Worm (Caenorhabditis elegans): ENCODE results near the gene C16E9.1.

The C16E9.1 gene

DNA sequence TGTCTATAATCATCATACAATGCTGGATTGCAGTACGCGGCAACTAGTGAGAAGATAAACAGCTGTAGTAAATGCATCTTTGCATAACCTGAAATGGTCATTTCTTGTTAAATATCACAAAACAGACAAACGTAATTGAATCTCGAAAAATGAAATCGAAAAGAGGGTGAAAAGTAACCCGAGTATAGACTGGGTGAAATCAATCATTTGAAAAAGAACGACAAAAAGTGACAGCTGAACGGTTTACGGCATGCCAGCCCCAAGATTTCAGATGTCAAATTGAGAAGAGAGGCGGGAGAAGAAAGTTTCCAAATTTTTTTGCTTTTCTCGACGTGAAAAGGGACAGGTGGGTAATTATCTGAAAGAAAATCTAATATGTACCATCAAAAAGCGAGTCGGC, 40.2 kb upstream of the C16E9.1 start, which contains the start of gene F14B8.4:
TSS of gene F14B8.4 (minus strand) at position 101 of the 400 bp plus-strand sequence.
- TF ChIP-seq F33H1.4 (GFP tag; IDR thresholded peaks at IDR 0.05) (no peak), mes-4 (tag; optimal IDR thresholded peaks at IDR 0.05) (no peak), F39B2.1 (GFP tag; IDR thresholded peaks at IDR 0.05) (no peak), lin-54 (GFP tag; optimal IDR thresholded peaks at IDR 0.05) (no peak), lin-35 (GFP tag; optimal IDR thresholded peaks at IDR 0.05) (no peak), somi-1 (GFP tag; optimal IDR thresholded peaks at IDR 0.05) (no peak), B0035.1 (tag; optimal IDR thresholded peaks at IDR 0.05) (no peak), B0019.2 (GFP tag; conservative IDR thresholded peaks at IDR 0.05) (no peak), aptf-2 (GFP tag; conservative IDR thresholded peaks at IDR 0.05) (no peak), atf-7 (tag; optimal IDR thresholded peaks at IDR 0.05) (no peak), hlh-26 (GFP tag; conservative IDR thresholded peaks at IDR 0.05) (no peak), F37B4.10 (GFP tag; IDR thresholded peaks at IDR 0.05) (no peak), ZK185.1 (tag; optimal IDR thresholded peaks at IDR 0.05; ENCODE audit: poor library complexity, severe bottlenecking) (no peak), attf-3 (GFP tag; conservative IDR thresholded peaks at IDR 0.05) (no peak), tbp1 (GFP tag; optimal IDR thresholded peaks at IDR 0.05) (no peak)

DNA sequence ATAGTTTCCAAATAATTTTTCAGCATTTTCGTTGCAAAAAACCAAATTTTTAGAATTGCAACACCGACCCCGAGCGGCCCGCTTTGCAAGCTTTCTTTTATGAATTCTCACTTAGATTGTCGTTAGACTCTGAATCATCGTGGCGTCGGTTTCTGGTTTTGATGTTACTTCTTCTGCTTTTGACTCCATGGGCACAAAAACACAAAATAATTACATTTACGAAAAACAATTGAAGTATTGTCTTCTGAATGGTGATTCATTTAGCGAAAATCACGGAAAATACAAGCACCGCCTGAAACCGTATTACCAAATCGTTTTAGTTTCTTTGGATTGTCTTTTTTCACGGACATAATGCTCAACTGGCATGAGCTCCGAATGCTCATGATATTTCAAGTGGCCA, 38.9 kb upstream of the C16E9.1 start, which contains the start of gene pes-23:
TSS of gene pes-23 (plus strand) at position 301 of the 400 bp plus-strand sequence.
- no peak for TF ChIP-seq rec-8 (tag; optimal IDR thresholded peaks at IDR 0.05)
- no peak for TF ChIP-seq ztf-26 (tag; optimal IDR thresholded peaks at IDR 0.05)
- no peak for TF ChIP-seq mcd-1 (GFP tag; IDR thresholded peaks at IDR 0.05)
- TF ChIP-seq aptf-2 (GFP tag; conservative IDR thresholded peaks at IDR 0.05): no peak
- no peak for TF ChIP-seq sea-2 (GFP tag; IDR thresholded peaks at IDR 0.05)
- no peak for TF ChIP-seq bed-1 (GFP tag; IDR thresholded peaks at IDR 0.05)
- TF ChIP-seq madf-10 (tag; optimal IDR thresholded peaks at IDR 0.05): no peak
- no peak for TF ChIP-seq hlh-26 (GFP tag; conservative IDR thresholded peaks at IDR 0.05)
- TF ChIP-seq sptf-2 (GFP tag; optimal IDR thresholded peaks at IDR 0.05): no peak
- no peak for TF ChIP-seq sdz-38 (tag; optimal IDR thresholded peaks at IDR 0.05)
- no peak for TF ChIP-seq cebp-1 (GFP tag; IDR thresholded peaks at IDR 0.05)
- TF ChIP-seq cebp-1 (tag; optimal IDR thresholded peaks at IDR 0.05): no peak
- no peak for TF ChIP-seq F37B4.10 (GFP tag; IDR thresholded peaks at IDR 0.05)
- TF ChIP-seq ekl-4 (GFP tag; IDR thresholded peaks at IDR 0.05): no peak
- TF ChIP-seq D2030.7 (GFP tag; IDR thresholded peaks at IDR 0.05): no peak
- no peak for TF ChIP-seq ceh-40 (GFP tag; IDR thresholded peaks at IDR 0.05)

DNA sequence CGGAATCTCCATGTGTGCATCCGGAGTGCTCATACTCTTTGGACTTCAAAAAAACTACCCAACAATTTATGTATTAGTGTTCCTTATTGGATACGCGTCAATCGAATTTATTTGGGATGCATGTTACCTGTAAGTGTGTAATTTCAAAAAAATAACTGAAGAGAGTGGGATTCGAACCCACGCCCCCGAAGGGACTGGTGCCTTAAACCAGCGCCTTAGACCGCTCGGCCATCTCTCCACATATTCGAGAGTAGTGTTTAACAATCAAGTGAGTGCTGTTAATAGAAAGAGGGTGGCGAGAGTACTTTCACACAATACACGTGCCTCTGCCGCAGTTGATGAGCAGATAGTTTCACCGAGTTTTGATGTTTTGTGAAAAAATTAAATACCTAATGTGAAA, 37.1 kb upstream of the C16E9.1 start:
- no peak for TF ChIP-seq F57A8.1 (GFP tag; optimal IDR thresholded peaks at IDR 0.05)
- no peak for TF ChIP-seq F37B4.10 (GFP tag; IDR thresholded peaks at IDR 0.05)
- TF ChIP-seq tlf-1 (GFP tag; optimal IDR thresholded peaks at IDR 0.05): peak; percentile 12
- TF ChIP-seq pha-4 (tag; optimal IDR thresholded peaks at IDR 0.05): no peak
- TF ChIP-seq Y53G8AR.9 (GFP tag; conservative IDR thresholded peaks at IDR 0.05): peak; percentile 47; the same call in 1 of the 2 replicates
- TF ChIP-seq snpc-3.4 (tag; optimal IDR thresholded peaks at IDR 0.05): peak; percentile 42
- 0 out of 2 replicates have a peak, but pooled peaks have one; percentile 72 for TF ChIP-seq egl-44 (GFP tag; IDR thresholded peaks at IDR 0.05)
- TF ChIP-seq attf-5 (GFP tag; optimal IDR thresholded peaks at IDR 0.05): peak; percentile 55
- peak; percentile 68 for TF ChIP-seq lin-40 (tag; optimal IDR thresholded peaks at IDR 0.05)
- no peak for TF ChIP-seq nhr-179 (tag; optimal IDR thresholded peaks at IDR 0.05)
- TF ChIP-seq hsf-1 (GFP tag; IDR thresholded peaks at IDR 0.05): no peak
- TF ChIP-seq snpc-4 (GFP tag; optimal IDR thresholded peaks at IDR 0.05): no peak
- TF ChIP-seq snpc-4 (tag; optimal IDR thresholded peaks at IDR 0.05): peak in 2 of 4 experiments; percentile 20 to 65
- peak; percentile 34 for TF ChIP-seq T26A5.8 (tag; optimal IDR thresholded peaks at IDR 0.05)
- no peak for TF ChIP-seq C17E4.6 (GFP tag; IDR thresholded peaks at IDR 0.05)
- no peak for TF ChIP-seq nhr-27 (tag; optimal IDR thresholded peaks at IDR 0.05)
- no peak for TF ChIP-seq madf-6 (GFP tag; IDR thresholded peaks at IDR 0.05)
- no peak for TF ChIP-seq F22D6.2 (tag; optimal IDR thresholded peaks at IDR 0.05)
- no peak for TF ChIP-seq ets-4 (GFP tag; optimal IDR thresholded peaks at IDR 0.05)
- TF ChIP-seq ztf-3 (GFP tag; optimal IDR thresholded peaks at IDR 0.05): peak; percentile 28
- no peak for TF ChIP-seq ccch-3 (GFP tag; optimal IDR thresholded peaks at IDR 0.05)

Measured in whole organism, young adult.